Worm (Caenorhabditis elegans) whole organism, early embryonic: Measurements from ENCODE around the gene mog-5.

Source experiments
- aly-1 ChIP-seq: sonication (generic microtip); optimal IDR thresholded peaks from 2 replicates; lab custom pipeline; 2016; ENCODE audit warnings: missing genetic modification characterization, missing compliant biosample characterization
- ama-1 ChIP-seq: fragments of 150-350 bp; optimal IDR thresholded peaks from 2 replicates; lab custom pipeline; 2014
- ceh-36 ChIP-seq: sonication (generic microtip); optimal IDR thresholded peaks from 2 replicates; lab custom pipeline; 2016; ENCODE audit warnings: missing genetic modification characterization, inconsistent platforms, missing compliant biosample characterization
- tra-4 ChIP-seq: sonication (generic microtip); optimal IDR thresholded peaks from 2 replicates; lab custom pipeline; 2017; ENCODE audit warnings: missing genetic modification characterization, missing compliant biosample characterization

ce11 chrII:5418929-5419328 is 19.6 kb downstream of the mog-5 start, which contains the start of gene EEED8.15:
- TF ChIP-seq tra-4 (tag; lab: Kevin White, UChicago) (no peak), aly-1 (tag; lab: Kevin White, UChicago) (no peak), ceh-36 (tag; lab: Kevin White, UChicago) (no peak), ama-1 (lab: Kevin White, UChicago) (no peak)
